Fruit fly (Drosophila melanogaster) Kc167 (cell line): Measurements from ENCODE around the gene tobi.

Source experiments
- Sin3A ChIP-seq: fragments of >200 bp; optimal IDR thresholded peaks from 2 replicates; lab custom pipeline; 2018; ENCODE audit warnings: missing external identifiers
- h ChIP-seq: fragments of >200 bp; optimal IDR thresholded peaks from 3 replicates; lab custom pipeline; 2018; ENCODE audit warnings: missing external identifiers
- psq ChIP-seq: fragments of >200 bp; optimal IDR thresholded peaks from 2 replicates; lab custom pipeline; 2017; ENCODE audit warnings: missing external identifiers

dm6 chr3R:25300575-25300974 is 46.1 kb downstream of the tobi start, which contains the start of gene CG13659:
- TF ChIP-seq psq (lab: Kevin White, UChicago) (no peak), Sin3A (no peak), h (no peak)
